Worm (Caenorhabditis elegans): ENCODE results near the gene F09C6.3.

Gene F09C6.3

DNA sequence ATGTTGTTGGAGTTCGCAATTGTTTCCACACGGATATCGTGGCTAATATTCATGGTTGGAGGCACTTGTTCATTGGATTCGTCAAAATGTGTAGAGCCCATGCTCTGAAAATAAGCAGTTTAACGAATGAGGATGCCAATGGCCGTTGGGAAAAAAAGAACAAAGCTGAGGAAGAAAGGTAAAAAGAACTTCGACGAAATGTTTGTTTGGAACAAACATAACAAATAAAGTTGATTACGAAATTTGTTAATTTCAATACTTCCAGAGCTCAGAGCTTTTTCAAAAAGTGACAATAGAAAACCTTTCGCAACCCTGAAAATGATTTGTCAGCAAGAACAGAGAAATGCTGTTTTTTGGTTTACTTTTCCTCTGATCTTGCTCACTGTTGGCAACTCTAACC, at the start of gene F09C6.3:
Gene F09C6.3, minus strand, starts transcription at position 101 of the 400 bp plus-strand sequence.
- TF ChIP-seq him-1 (tag; optimal IDR thresholded peaks at IDR 0.05) (no peak), dao-5 (tag; optimal IDR thresholded peaks at IDR 0.05) (no peak)

DNA sequence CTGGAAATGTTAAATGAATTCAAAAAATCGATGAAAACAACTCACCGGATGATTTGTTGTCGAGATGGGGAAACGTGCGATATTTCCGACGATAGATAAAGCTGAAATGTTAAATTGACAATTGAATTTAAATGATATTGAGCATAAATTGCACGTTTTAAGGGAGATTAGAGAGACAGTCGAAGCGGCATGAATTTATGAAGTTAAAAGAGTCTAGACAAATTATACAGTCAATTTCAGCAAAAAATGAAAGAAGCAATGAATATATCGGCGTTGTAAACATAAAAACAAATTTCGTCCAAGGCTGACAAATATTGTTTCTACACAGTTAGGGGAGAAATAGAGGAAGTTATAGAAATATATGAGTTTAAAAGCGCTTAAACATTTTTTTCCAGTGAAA, 47.4 kb upstream of the F09C6.3 start, which contains the start of gene Y102A5C.36:
Gene Y102A5C.36, minus strand, starts transcription at position 101 of the 400 bp plus-strand sequence.
- TF ChIP-seq dao-5 (tag; optimal IDR thresholded peaks at IDR 0.05) (no peak), W03F9.2 (tag; optimal IDR thresholded peaks at IDR 0.05) (no peak), him-1 (tag; optimal IDR thresholded peaks at IDR 0.05) (no peak)

- TF ChIP-seq W03F9.2 (tag; optimal IDR thresholded peaks at IDR 0.05), result no peak
- TF ChIP-seq him-1 (tag; optimal IDR thresholded peaks at IDR 0.05), result no peak
- no peak for TF ChIP-seq dao-5 (tag; optimal IDR thresholded peaks at IDR 0.05)
These were observed 42.0 kb upstream of the F09C6.3 start, which contains the start of gene Y102A5C.4 for ce11 chrV:16921952-16922351. Gene Y102A5C.4, plus strand, starts transcription at chrV:16922252.

- TF ChIP-seq him-1 (tag; optimal IDR thresholded peaks at IDR 0.05) (no peak), W03F9.2 (tag; optimal IDR thresholded peaks at IDR 0.05) (no peak), dao-5 (tag; optimal IDR thresholded peaks at IDR 0.05) (no peak)
These were observed 39.7 kb upstream of the F09C6.3 start for ce11 chrV:16919675-16920074.

DNA sequence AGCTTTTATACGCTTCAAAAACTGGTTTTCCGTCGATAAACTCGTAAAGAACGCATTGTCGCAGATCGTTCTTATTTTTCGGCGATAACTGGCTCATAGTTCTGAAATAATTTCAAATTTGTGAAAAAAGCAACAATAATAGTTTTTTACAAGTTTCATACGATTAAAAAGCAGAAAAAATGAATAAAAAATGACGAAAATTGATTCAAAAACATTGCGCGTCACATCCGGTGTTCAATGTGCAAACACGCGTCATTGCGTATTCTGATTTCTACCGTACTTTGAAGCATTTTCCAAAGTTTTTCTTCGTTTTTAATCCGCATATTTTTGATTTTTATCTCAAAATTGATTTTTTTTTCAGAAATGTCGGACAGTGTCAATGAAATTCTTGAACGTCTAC, 38.4 kb upstream of the F09C6.3 start, which contains the start of the genes fbxa-206 and Y102A5C.2:
Gene fbxa-206, minus strand, starts transcription at position 101 of the 400 bp plus-strand sequence.
Gene Y102A5C.2, plus strand, starts transcription at position 354 of the 400 bp plus-strand sequence.
- TF ChIP-seq dao-5 (tag; optimal IDR thresholded peaks at IDR 0.05) (no peak), W03F9.2 (tag; optimal IDR thresholded peaks at IDR 0.05) (no peak), him-1 (tag; optimal IDR thresholded peaks at IDR 0.05) (no peak)

DNA sequence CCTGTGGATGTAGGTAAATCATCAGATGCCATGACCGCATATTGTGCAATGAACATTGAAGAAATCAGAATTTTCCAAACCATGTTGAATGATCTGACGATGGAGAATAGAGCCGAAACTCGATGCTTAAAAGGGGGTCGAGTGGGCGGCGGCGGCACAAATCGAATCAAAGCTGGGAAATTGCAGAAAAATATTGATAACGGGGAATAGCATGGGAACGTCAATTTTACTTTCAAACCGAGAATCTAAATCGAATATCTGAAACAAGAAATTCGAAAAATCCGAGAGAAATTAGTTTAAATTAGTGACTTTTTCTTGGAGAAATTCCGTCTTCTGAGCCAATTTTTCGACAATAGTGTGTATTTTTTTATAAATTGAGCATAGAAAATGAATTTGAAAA, 36.1 kb upstream of the F09C6.3 start, which contains the start of gene F09C6.10:
Gene F09C6.10, minus strand, starts transcription at position 101 of the 400 bp plus-strand sequence.
- TF ChIP-seq dao-5 (tag; optimal IDR thresholded peaks at IDR 0.05), result no peak
- no peak for TF ChIP-seq him-1 (tag; optimal IDR thresholded peaks at IDR 0.05)
- TF ChIP-seq W03F9.2 (tag; optimal IDR thresholded peaks at IDR 0.05), result no peak

DNA sequence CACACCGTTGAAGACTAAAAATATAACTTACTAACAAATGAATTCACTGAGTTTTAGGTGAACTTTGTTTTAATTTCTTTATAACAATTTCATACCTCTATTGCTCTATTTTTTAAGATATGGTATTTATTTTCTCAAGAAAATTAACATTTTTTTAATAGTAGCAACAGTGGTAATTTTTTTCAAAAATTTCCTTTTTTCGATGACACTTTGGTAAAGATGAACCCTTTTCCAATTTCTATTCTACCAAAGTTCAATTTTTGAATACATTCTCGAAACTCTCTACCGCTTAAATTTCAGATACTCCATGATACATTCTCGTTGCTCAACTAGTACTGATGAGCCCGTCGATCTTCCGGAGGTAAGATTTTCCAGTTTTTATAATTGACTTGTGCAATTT, 32.0 kb upstream of the F09C6.3 start, which contains the start of gene nhr-116:
Gene nhr-116, plus strand, starts transcription at position 301 of the 400 bp plus-strand sequence.
- TF ChIP-seq dao-5 (tag; optimal IDR thresholded peaks at IDR 0.05), result no peak
- TF ChIP-seq W03F9.2 (tag; optimal IDR thresholded peaks at IDR 0.05), result no peak
- no peak for TF ChIP-seq him-1 (tag; optimal IDR thresholded peaks at IDR 0.05)

ce11 chrV:16911294-16911693, 31.3 kb upstream of the F09C6.3 start:
- TF ChIP-seq W03F9.2 (tag; optimal IDR thresholded peaks at IDR 0.05) (no peak), him-1 (tag; optimal IDR thresholded peaks at IDR 0.05) (no peak), dao-5 (tag; optimal IDR thresholded peaks at IDR 0.05) (no peak)

ce11 chrV:16910864-16911263, 30.9 kb upstream of the F09C6.3 start:
- TF ChIP-seq him-1 (tag; optimal IDR thresholded peaks at IDR 0.05), result no peak

DNA sequence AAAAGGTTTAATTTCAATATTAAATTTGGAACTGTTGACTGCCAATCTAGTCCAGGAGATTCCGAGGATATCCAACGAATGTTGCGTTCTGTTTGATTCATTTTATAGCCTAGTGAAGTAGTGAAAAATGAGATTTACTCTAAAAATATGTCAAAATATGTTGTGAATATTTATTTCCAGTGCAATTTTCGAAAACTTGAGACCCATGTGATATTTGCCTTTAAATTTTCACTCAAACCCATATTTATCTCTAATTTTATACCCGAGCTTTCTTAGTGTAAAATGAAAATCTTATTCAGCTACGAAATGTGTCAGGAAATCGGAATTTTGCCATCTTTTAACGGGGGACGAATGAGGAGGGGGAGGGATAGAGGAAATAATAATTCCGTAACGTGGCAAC, 29.9 kb upstream of the F09C6.3 start, which contains the start of gene F09C6.16:
Gene F09C6.16, minus strand, starts transcription at position 101 of the 400 bp plus-strand sequence.
- TF ChIP-seq W03F9.2 (tag; optimal IDR thresholded peaks at IDR 0.05), result no peak
- TF ChIP-seq dao-5 (tag; optimal IDR thresholded peaks at IDR 0.05), result no peak
- TF ChIP-seq him-1 (tag; optimal IDR thresholded peaks at IDR 0.05), result no peak

DNA sequence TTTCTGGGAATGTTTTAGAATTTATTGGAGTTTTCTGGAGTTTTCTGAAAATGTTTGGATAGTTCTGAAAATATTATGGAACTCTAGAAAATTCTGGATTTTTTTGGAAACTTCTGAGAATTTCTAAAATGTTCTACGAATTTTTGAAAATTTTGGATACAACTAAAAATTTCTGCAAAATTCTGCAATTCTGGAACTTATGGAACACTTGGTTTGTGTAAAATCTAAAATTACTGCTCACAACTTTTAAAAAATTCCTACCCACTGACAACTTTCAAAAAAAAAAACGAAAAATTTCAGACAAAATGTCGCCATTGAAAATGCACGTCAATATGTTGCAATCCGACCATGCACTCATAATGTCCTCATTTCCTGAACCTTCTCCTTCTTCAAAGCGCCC, 24.7 kb upstream of the F09C6.3 start, which contains the start of gene nhr-262:
Gene nhr-262, plus strand, starts transcription at position 301 of the 400 bp plus-strand sequence.
- no peak for TF ChIP-seq him-1 (tag; optimal IDR thresholded peaks at IDR 0.05)
- TF ChIP-seq W03F9.2 (tag; optimal IDR thresholded peaks at IDR 0.05), result no peak
- no peak for TF ChIP-seq dao-5 (tag; optimal IDR thresholded peaks at IDR 0.05)

- TF ChIP-seq him-1 (tag; optimal IDR thresholded peaks at IDR 0.05), result no peak
- TF ChIP-seq W03F9.2 (tag; optimal IDR thresholded peaks at IDR 0.05), result no peak
- no peak for TF ChIP-seq dao-5 (tag; optimal IDR thresholded peaks at IDR 0.05)
These were observed 22.8 kb upstream of the F09C6.3 start, which contains the start of gene srd-68 for ce11 chrV:16902726-16903125. Gene srd-68, minus strand, starts transcription at chrV:16902826.

DNA sequence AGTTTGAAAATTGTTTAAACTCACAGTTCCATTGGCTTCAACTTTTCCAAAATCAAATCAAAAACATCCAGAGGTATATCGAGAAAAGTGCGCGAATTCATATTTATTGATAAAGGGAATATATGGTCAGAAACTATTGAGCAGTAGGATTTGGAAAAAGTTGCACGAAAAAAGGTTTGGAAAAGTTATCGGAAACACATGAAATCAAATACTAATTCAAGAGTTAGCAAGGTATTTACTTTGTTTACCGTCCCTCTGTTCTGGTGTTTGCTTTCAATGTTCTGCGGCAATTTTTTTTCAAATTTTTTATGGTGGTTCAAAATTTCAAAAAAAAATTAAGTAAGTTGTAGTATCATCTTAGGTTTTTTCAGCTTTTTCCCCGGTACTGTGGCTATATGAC, 19.4 kb upstream of the F09C6.3 start, which contains the start of gene fbxa-45:
Gene fbxa-45, minus strand, starts transcription at position 101 of the 400 bp plus-strand sequence.
- TF ChIP-seq him-1 (tag; optimal IDR thresholded peaks at IDR 0.05), result no peak
- TF ChIP-seq W03F9.2 (tag; optimal IDR thresholded peaks at IDR 0.05), result no peak
- TF ChIP-seq dao-5 (tag; optimal IDR thresholded peaks at IDR 0.05), result no peak

- TF ChIP-seq dao-5 (tag; optimal IDR thresholded peaks at IDR 0.05) (no peak), him-1 (tag; optimal IDR thresholded peaks at IDR 0.05) (no peak), W03F9.2 (tag; optimal IDR thresholded peaks at IDR 0.05) (no peak)
These were observed 13.5 kb upstream of the F09C6.3 start, which contains the start of gene F09C6.15 for ce11 chrV:16893440-16893839. Gene F09C6.15, plus strand, starts transcription at chrV:16893740.
